Fruit fly (Drosophila melanogaster) whole organism, wandering third instar larva: ENCODE results near the gene slp2.

Experiments used
- CrebA ChIP-seq: fragments of 200-800 bp; sonication (Bioruptor generic); optimal IDR thresholded peaks from 2 replicates; lab custom pipeline; 2016; ENCODE audit warnings: missing biosample characterization, mild to moderate bottlenecking, missing genetic modification characterization, borderline replicate concordance
- GATAd ChIP-seq: sonication (Bioruptor generic); optimal IDR thresholded peaks from 2 replicates; lab custom pipeline; 2016; ENCODE audit warnings: missing biosample characterization, missing genetic modification characterization
- Hnf4 ChIP-seq: fragments of 200-800 bp; sonication (Bioruptor generic); optimal IDR thresholded peaks from 2 replicates; lab custom pipeline; 2016; ENCODE audit warnings: missing biosample characterization, mild to moderate bottlenecking, missing genetic modification characterization
- Hr78 ChIP-seq: fragments of >200 bp; optimal IDR thresholded peaks from 2 replicates; lab custom pipeline; 2017; ENCODE audit warnings: missing biosample characterization, missing genetic modification characterization
- Jra ChIP-seq: sonication (Bioruptor generic); optimal IDR thresholded peaks from 2 replicates; lab custom pipeline; 2016; ENCODE audit warnings: missing biosample characterization, missing genetic modification characterization
- OdsH ChIP-seq: fragments of 200-800 bp; sonication (Bioruptor generic); optimal IDR thresholded peaks from 2 replicates; lab custom pipeline; 2016; ENCODE audit warnings: missing biosample characterization, mild to moderate bottlenecking, missing genetic modification characterization
- fru ChIP-seq: fragments of 200-800 bp; sonication (Bioruptor generic); optimal IDR thresholded peaks from 3 replicates; lab custom pipeline; 2016; ENCODE audit warnings: missing biosample characterization, mild to moderate bottlenecking, missing genetic modification characterization
- h ChIP-seq: fragments of 200-800 bp; sonication (Bioruptor generic); optimal IDR thresholded peaks from 3 replicates; lab custom pipeline; 2016; ENCODE audit warnings: missing biosample characterization, mild to moderate bottlenecking, missing genetic modification characterization
- lola ChIP-seq: fragments of >200 bp; optimal IDR thresholded peaks from 2 replicates; lab custom pipeline; 2017; ENCODE audit warnings: missing biosample characterization, missing genetic modification characterization
- pan ChIP-seq: fragments of >200 bp; optimal IDR thresholded peaks from 2 replicates; lab custom pipeline; 2017
- rgr ChIP-seq: fragments of 200-800 bp; sonication (Bioruptor generic); optimal IDR thresholded peaks from 3 replicates; lab custom pipeline; 2016; ENCODE audit warnings: missing biosample characterization, mild to moderate bottlenecking, missing genetic modification characterization
- usp ChIP-seq: fragments of >200 bp; optimal IDR thresholded peaks from 2 replicates; lab custom pipeline; 2017; ENCODE audit warnings: missing biosample characterization, missing genetic modification characterization

dm6 chr2L:3855528-3856189 lies 19.0 kb downstream of the slp2 start:
- TF ChIP-seq CrebA (GFP tag; lab: Kevin White, UChicago) (no peak), pan (lab: Kevin White, UChicago) (no peak), lola (GFP tag; lab: Kevin White, UChicago) (no peak), usp (GFP tag; lab: Kevin White, UChicago) (no peak), OdsH (GFP tag; lab: Kevin White, UChicago) (no peak), Hr78 (no peak), GATAd (GFP tag; lab: Kevin White, UChicago) (no peak), h (GFP tag; lab: Kevin White, UChicago) (no peak), fru (GFP tag; lab: Kevin White, UChicago) (no peak), Jra (GFP tag; lab: Kevin White, UChicago) (no peak), rgr (GFP tag; lab: Kevin White, UChicago) (no peak), Hnf4 (GFP tag; lab: Kevin White, UChicago) (no peak)
